Worm (Caenorhabditis elegans) whole organism, midembryonic: ENCODE data around the gene C27D9.2.

Experiments
- T22C8.4 ChIP-seq: fragments of 200-800 bp; sonication (Bioruptor generic); IDR thresholded peaks from 2 replicates; pipeline ENCODE4 v1.3.6; 2022; ENCODE audit warnings: missing genetic modification characterization, missing compliant biosample characterization
- cog-1 ChIP-seq: sonication (generic microtip); optimal IDR thresholded peaks from 2 replicates; lab custom pipeline; 2016; ENCODE audit warnings: missing genetic modification characterization, missing compliant biosample characterization
- flt-1 ChIP-seq: fragments of 200-800 bp; sonication (Bioruptor generic); IDR thresholded peaks from 2 replicates; pipeline ENCODE4 v1.3.6; 2022; ENCODE audit warnings: missing genetic modification characterization, missing compliant biosample characterization
- klf-2 ChIP-seq: fragments of 200-800 bp; sonication (Bioruptor generic); conservative IDR thresholded peaks from 2 replicates; pipeline ENCODE4 v1.3.6; 2022; ENCODE audit warnings: missing genetic modification reagents, missing genetic modification characterization, missing compliant biosample characterization
- med-1 ChIP-seq: sonication (generic microtip); optimal IDR thresholded peaks from 2 replicates; lab custom pipeline; 2017; ENCODE audit warnings: missing genetic modification characterization, mild to moderate bottlenecking, missing compliant biosample characterization, antibody characterized with exemption, missing genetic modification reagents; ENCODE audit not compliant: insufficient read depth
- ref-1 ChIP-seq: fragments of 200-800 bp; sonication (Bioruptor generic); conservative IDR thresholded peaks from 2 replicates; pipeline ENCODE4 v1.3.6; 2022; ENCODE audit warnings: missing genetic modification reagents, missing genetic modification characterization, missing compliant biosample characterization
- tab-1 ChIP-seq: fragments of 200-800 bp; sonication (Bioruptor generic); IDR thresholded peaks from 2 replicates; pipeline ENCODE4 v1.3.6; 2022; ENCODE audit warnings: missing genetic modification characterization, missing compliant biosample characterization
- ztf-23 ChIP-seq: fragments of 200-800 bp; sonication (Bioruptor generic); IDR thresholded peaks from 2 replicates; pipeline ENCODE4 v1.3.6; 2022; ENCODE audit warnings: missing genetic modification reagents, missing genetic modification characterization, missing compliant biosample characterization
- ztf-29 ChIP-seq: fragments of 200-800 bp; sonication (Bioruptor generic); IDR thresholded peaks from 2 replicates; pipeline ENCODE4 v1.3.6; 2022; ENCODE audit warnings: missing genetic modification reagents, missing genetic modification characterization, missing compliant biosample characterization

C27D9.2 gene

ce11 chrII:4752257-4752728 lies 4.4 kb downstream of the C27D9.2 start, which contains the start of gene F41C3.1:
F41C3.1 (plus strand) TSS chrII:4752307.
- TF ChIP-seq flt-1 (no peak), cog-1 (no peak), med-1 (no peak), tab-1 (no peak), klf-2 (GFP tag; lab: Robert Waterston, UW) (no peak), ztf-29 (GFP tag; lab: Robert Waterston, UW) (no peak), T22C8.4 (GFP tag; lab: Robert Waterston, UW) (no peak)

DNA sequence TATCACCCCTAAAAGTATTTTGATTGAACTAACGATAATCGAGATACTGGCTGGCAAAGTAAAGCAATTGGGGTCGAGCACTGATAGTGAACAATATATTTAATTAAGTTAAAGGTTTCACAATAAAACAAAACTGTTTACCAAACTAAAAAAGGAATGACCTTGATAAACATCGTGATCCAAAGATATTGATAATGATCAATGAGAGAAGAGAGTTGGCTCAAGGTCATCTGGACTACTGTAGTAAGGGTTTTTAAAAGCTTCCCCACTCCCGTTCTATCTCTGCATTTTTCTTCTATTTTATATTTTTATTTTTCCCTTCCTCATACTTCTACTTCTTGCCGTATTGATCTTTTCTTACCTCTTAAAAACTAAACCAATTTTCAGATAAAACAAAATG lies 7.1 kb downstream of the C27D9.2 start, which contains the start of gene F41C3.2:
Gene F41C3.2 (plus strand): TSS at position 388 of the 400 bp plus-strand sequence.
- TF ChIP-seq T22C8.4 (GFP tag; lab: Robert Waterston, UW), result no peak

DNA sequence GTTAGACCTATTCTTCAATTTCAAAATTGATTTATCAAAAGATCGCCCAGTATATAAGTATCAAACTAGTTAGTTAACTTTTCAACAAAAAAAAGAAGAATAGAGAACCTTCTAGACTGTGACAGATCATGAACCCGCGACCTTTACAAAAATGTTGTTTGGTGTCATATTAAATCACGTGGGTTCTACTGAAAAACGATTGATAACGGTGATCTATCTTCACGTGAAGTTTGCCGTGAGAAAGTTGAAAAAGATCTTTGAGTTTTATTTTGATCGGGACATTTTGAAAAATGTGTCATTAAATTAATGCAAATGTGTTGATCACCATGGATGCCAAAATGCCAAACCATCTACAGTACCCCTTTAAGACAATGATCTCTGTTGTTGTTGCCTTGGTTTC lies 8.3 kb downstream of the C27D9.2 start:
- no peak for TF ChIP-seq flt-1
- no peak for TF ChIP-seq ztf-29 (GFP tag; lab: Robert Waterston, UW)
- no peak for TF ChIP-seq tab-1
- no peak for TF ChIP-seq T22C8.4 (GFP tag; lab: Robert Waterston, UW)
- TF ChIP-seq cog-1, result no peak
- TF ChIP-seq ztf-23 (GFP tag; lab: Robert Waterston, UW), result no peak
- no peak for TF ChIP-seq klf-2 (GFP tag; lab: Robert Waterston, UW)
- TF ChIP-seq ref-1, result no peak
- TF ChIP-seq med-1, result no peak

DNA sequence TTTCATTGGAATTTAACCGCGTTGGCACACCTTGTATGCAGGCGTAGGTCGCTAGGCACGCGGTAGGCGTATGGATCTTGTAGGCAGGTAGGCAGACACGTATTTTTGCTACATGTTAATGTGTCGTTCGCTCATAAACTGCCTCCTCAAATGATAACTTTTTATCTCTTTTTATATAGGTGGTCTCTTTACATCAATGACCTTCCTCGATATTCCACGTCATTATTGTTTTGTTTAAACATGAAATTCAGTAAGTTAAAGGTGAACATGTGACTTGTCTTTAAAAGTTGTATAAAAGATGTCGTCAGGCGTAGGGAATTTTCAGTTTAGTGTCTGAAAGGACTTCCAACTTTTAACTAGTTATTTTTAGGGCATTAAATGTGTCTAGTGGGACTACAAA lies 9.0 kb downstream of the C27D9.2 start:
- TF ChIP-seq med-1 (no peak), ztf-23 (GFP tag; lab: Robert Waterston, UW) (no peak), T22C8.4 (GFP tag; lab: Robert Waterston, UW) (no peak), cog-1 (no peak), tab-1 (no peak), klf-2 (GFP tag; lab: Robert Waterston, UW) (no peak), ref-1 (no peak), flt-1 (no peak), ztf-29 (GFP tag; lab: Robert Waterston, UW) (no peak)

- TF ChIP-seq ztf-23 (GFP tag; lab: Robert Waterston, UW), result no peak
- no peak for TF ChIP-seq flt-1
Measured at ce11 chrII:4747063-4747462, 9.6 kb downstream of the C27D9.2 start.

ce11 chrII:4745281-4745680 lies 11.4 kb downstream of the C27D9.2 start:
- TF ChIP-seq ztf-23 (GFP tag; lab: Robert Waterston, UW) (no peak), cog-1 (no peak), ref-1 (no peak), med-1 (no peak), klf-2 (GFP tag; lab: Robert Waterston, UW) (no peak), flt-1 (no peak), ztf-29 (GFP tag; lab: Robert Waterston, UW) (no peak), T22C8.4 (GFP tag; lab: Robert Waterston, UW) (no peak), tab-1 (no peak)

ce11 chrII:4741527-4742187 lies 15.0 kb downstream of the C27D9.2 start, which contains the start of gene acs-11:
acs-11 (plus strand) TSS chrII:4742137.
- TF ChIP-seq ztf-23 (GFP tag; lab: Robert Waterston, UW) (no peak), ref-1 (no peak), klf-2 (GFP tag; lab: Robert Waterston, UW) (no peak), flt-1 (no peak), ztf-29 (GFP tag; lab: Robert Waterston, UW) (no peak), tab-1 (no peak), med-1 (no peak), cog-1 (no peak), T22C8.4 (GFP tag; lab: Robert Waterston, UW) (no peak)

DNA sequence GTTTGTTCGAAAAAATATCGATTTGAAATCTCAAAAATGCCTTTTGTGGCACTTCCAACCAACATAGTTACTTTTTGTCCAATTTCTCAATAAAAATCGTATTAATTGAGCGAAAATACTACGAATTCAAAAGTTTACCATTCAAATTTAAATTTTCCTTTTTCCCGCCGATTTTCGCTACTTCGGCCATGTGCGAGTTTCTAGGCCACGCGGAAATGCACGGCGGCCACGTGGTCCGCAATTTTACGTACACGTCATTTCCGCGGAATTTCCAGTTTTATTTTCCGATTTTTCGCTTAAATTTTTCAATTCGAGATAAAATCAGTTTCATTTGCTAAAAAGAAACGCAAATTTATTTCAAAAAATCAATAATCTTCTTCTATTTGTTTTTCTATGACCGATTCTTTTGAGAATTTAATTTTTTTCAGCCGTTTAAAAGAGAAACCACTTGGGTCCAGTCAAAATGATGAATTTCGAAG lies 16.6 kb downstream of the C27D9.2 start, which contains the start of gene eas-1:
Gene eas-1 (plus strand): TSS at position 429 of the 479 bp plus-strand sequence.
- TF ChIP-seq tab-1 (peak; percentile 21; the same call in 1 of the 2 replicates), flt-1 (peak; percentile 68), klf-2 (GFP tag; lab: Robert Waterston, UW) (peak; percentile 62; the same call in 1 of the 2 replicates), med-1 (no peak), ztf-29 (GFP tag; lab: Robert Waterston, UW) (no peak)

- TF ChIP-seq cog-1 (no peak), med-1 (no peak), tab-1 (no peak), ztf-23 (GFP tag; lab: Robert Waterston, UW) (no peak), T22C8.4 (GFP tag; lab: Robert Waterston, UW) (no peak), flt-1 (no peak), ztf-29 (GFP tag; lab: Robert Waterston, UW) (no peak), ref-1 (no peak), klf-2 (GFP tag; lab: Robert Waterston, UW) (no peak)
Measured at ce11 chrII:4737348-4737747, 19.3 kb downstream of the C27D9.2 start, which contains the start of gene ctsa-1.1. ctsa-1.1 (plus strand) TSS chrII:4737648.

DNA sequence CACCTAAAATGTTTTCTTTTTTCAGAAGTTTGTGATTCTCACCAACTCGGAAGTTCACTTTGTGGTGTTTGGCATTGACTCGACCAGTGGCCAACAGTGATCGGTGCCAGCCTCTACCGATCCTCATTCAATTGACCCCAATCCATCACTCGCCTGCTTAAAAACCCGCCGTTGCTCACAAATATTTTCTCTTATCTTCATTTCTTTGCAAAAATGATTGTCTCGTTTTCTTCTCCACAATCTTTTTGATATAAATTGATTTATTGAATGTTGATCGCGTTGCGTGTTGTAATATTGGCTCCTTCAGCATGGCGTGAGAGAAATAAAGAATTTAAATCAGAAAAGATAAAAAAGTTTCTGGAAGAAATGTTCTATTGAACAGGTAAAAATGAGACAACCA lies 20.1 kb downstream of the C27D9.2 start:
- TF ChIP-seq cog-1 (no peak), ref-1 (no peak), flt-1 (no peak)

ce11 chrII:4734477-4734876 lies 22.2 kb downstream of the C27D9.2 start:
- no peak for TF ChIP-seq med-1
- TF ChIP-seq cog-1, result no peak
- TF ChIP-seq klf-2 (GFP tag; lab: Robert Waterston, UW), result no peak
- TF ChIP-seq ztf-23 (GFP tag; lab: Robert Waterston, UW), result no peak
- no peak for TF ChIP-seq ref-1
- TF ChIP-seq T22C8.4 (GFP tag; lab: Robert Waterston, UW), result no peak
- no peak for TF ChIP-seq ztf-29 (GFP tag; lab: Robert Waterston, UW)
- no peak for TF ChIP-seq tab-1
- TF ChIP-seq flt-1, result no peak
